Worm (Caenorhabditis elegans) whole organism, early embryonic: Measurements from ENCODE around the gene taf-2.

Experiments used
- B0310.2 ChIP-seq: sonication (generic microtip); optimal IDR thresholded peaks from 2 replicates; lab custom pipeline; 2016; ENCODE audit warnings: mild to moderate bottlenecking, missing genetic modification characterization, missing compliant biosample characterization
- aly-1 ChIP-seq: sonication (generic microtip); optimal IDR thresholded peaks from 2 replicates; lab custom pipeline; 2016; ENCODE audit warnings: missing genetic modification characterization, missing compliant biosample characterization
- hmbx-1 ChIP-seq: sonication (generic microtip); optimal IDR thresholded peaks from 2 replicates; lab custom pipeline; 2016; ENCODE audit warnings: mild to moderate bottlenecking, missing genetic modification characterization, missing compliant biosample characterization
- scrt-1 ChIP-seq: fragments of 200-800 bp; sonication (Bioruptor generic); IDR thresholded peaks from 2 replicates; pipeline ENCODE4 v1.3.6; 2022; ENCODE audit warnings: missing genetic modification characterization, missing compliant biosample characterization
- tbx-37 ChIP-seq: fragments of 200-800 bp; sonication (Bioruptor generic); conservative IDR thresholded peaks from 2 replicates; pipeline ENCODE4 v1.3.6; 2022; ENCODE audit warnings: missing genetic modification reagents, missing genetic modification characterization, missing compliant biosample characterization

ce11 chrIV:3597356-3597755 lies 3.9 kb upstream of the taf-2 start:
- TF ChIP-seq B0310.2 (no peak), hmbx-1 (tag; lab: Kevin White, UChicago) (no peak), tbx-37 (GFP tag; lab: Robert Waterston, UW) (no peak), scrt-1 (GFP tag; lab: Robert Waterston, UW) (no peak), aly-1 (tag; lab: Kevin White, UChicago) (no peak)
